Worm (Caenorhabditis elegans) whole organism, L4/young adult: ENCODE measurements around the gene ttr-16.

Experiments
- W03F9.2 ChIP-seq: fragments of 150-350 bp; optimal IDR thresholded peaks from 2 replicates; lab custom pipeline; 2014; ENCODE audit warnings: missing biosample characterization, missing genetic modification characterization
- dao-5 ChIP-seq: sonication (generic microtip); optimal IDR thresholded peaks from 2 replicates; lab custom pipeline; 2016; ENCODE audit warnings: missing genotype, missing genetic modification characterization, moderate library complexity, missing compliant biosample characterization
- him-1 ChIP-seq: sonication (generic microtip); optimal IDR thresholded peaks from 2 replicates; lab custom pipeline; 2016; ENCODE audit warnings: missing genotype, missing genetic modification reagents, missing genetic modification characterization, missing compliant biosample characterization

- no peak for TF ChIP-seq him-1
- no peak for TF ChIP-seq dao-5 (tag; lab: Kevin White, UChicago)
- no peak for TF ChIP-seq W03F9.2 (tag; lab: Kevin White, UChicago)
Measured at ce11 chrIV:11029412-11029811, 34.5 kb downstream of the ttr-16 start, which contains the start of gene hrg-5.
